Fruit fly (Drosophila melanogaster) whole organism, embryonic: ENCODE measurements around the gene bi.
A peak's percentile ranks its signal among the peaks of the same experiment; 100 is the strongest.

ENCODE experiments used
- Bgb ChIP-seq: fragments of 200-800 bp; sonication (Bioruptor generic); IDR thresholded peaks from 2 replicates; pipeline ENCODE4 v1.3.6; 2022; ENCODE audit warnings: missing biosample characterization, missing genetic modification characterization; ENCODE audit not compliant: partially characterized antibody
- Bteb2 ChIP-seq: fragments of 200-800 bp; sonication (Bioruptor generic); optimal IDR thresholded peaks from 2 replicates; lab custom pipeline; 2016; ENCODE audit warnings: missing biosample characterization, missing genetic modification characterization
- CG10321 ChIP-seq: fragments of 200-800 bp; sonication (Bioruptor generic); IDR thresholded peaks from 2 replicates; pipeline ENCODE4 v1.3.6; 2022; ENCODE audit warnings: missing biosample characterization, missing genetic modification characterization
- CG15479 ChIP-seq: fragments of 200-800 bp; sonication (Bioruptor generic); optimal IDR thresholded peaks from 3 replicates; lab custom pipeline; 2019; ENCODE audit warnings: missing biosample characterization, mild to moderate bottlenecking, missing genetic modification characterization, moderate library complexity
- CG17361 ChIP-seq: fragments of 200-800 bp; sonication (Bioruptor generic); IDR thresholded peaks from 3 replicates; pipeline ENCODE4 v1.3.6; 2022; ENCODE audit warnings: missing biosample characterization, missing genetic modification characterization
- CG4282 ChIP-seq: fragments of 200-800 bp; sonication (Bioruptor generic); optimal IDR thresholded peaks from 2 replicates; lab custom pipeline; 2016; ENCODE audit warnings: missing biosample characterization, missing genetic modification characterization
- CG4360 ChIP-seq: fragments of 200-800 bp; sonication (Bioruptor generic); IDR thresholded peaks from 2 replicates; pipeline ENCODE4 v1.3.6; 2022; ENCODE audit warnings: missing biosample characterization, missing genetic modification characterization
- CG8765 ChIP-seq: fragments of 200-800 bp; sonication (Bioruptor generic); IDR thresholded peaks from 2 replicates; pipeline ENCODE4 v1.3.6; 2022; ENCODE audit warnings: missing biosample characterization, missing genetic modification characterization
- CG9727 ChIP-seq: fragments of 200-800 bp; sonication (Bioruptor generic); optimal IDR thresholded peaks from 3 replicates; lab custom pipeline; 2017; ENCODE audit warnings: missing biosample characterization, mild to moderate bottlenecking, missing genetic modification characterization
- Dbx ChIP-seq: fragments of 200-800 bp; sonication (Bioruptor generic); IDR thresholded peaks from 3 replicates; pipeline ENCODE4 v1.3.6; 2022; ENCODE audit warnings: missing biosample characterization, missing genetic modification characterization
- Deaf1 ChIP-seq: fragments of 200-800 bp; optimal IDR thresholded peaks from 3 replicates; lab custom pipeline; 2019; ENCODE audit warnings: missing biosample characterization, mild to moderate bottlenecking, missing genetic modification characterization, moderate library complexity
- Dip2 ChIP-seq: fragments of 200-800 bp; sonication (Bioruptor generic); IDR thresholded peaks from 2 replicates; pipeline ENCODE4 v1.3.6; 2022; ENCODE audit warnings: missing biosample characterization, missing genetic modification characterization
- Drgx ChIP-seq: fragments of 200-800 bp; sonication (Bioruptor generic); IDR thresholded peaks from 2 replicates; pipeline ENCODE4 v1.3.6; 2022; ENCODE audit warnings: missing biosample characterization, missing genetic modification characterization
- Eip74EF ChIP-seq, 2 experiments: fragments of 200-800 bp in 1 of 2; fragments of >200 bp in 1 of 2; sonication (Bioruptor generic) in 1 of 2; optimal IDR thresholded peaks; 2 replicates each; lab custom pipeline; 2017 to 2019; ENCODE audit warnings: missing biosample characterization in 2 of 2, missing genetic modification characterization in 2 of 2, mild to moderate bottlenecking in 1 of 2, moderate library complexity in 1 of 2
- HHEX ChIP-seq: fragments of 200-800 bp; sonication (Bioruptor generic); optimal IDR thresholded peaks from 3 replicates; lab custom pipeline; 2017; ENCODE audit warnings: missing biosample characterization, mild to moderate bottlenecking, missing genetic modification characterization, missing genetic modification reagents
- Hmx ChIP-seq: fragments of 200-800 bp; sonication (Bioruptor generic); optimal IDR thresholded peaks from 2 replicates; lab custom pipeline; 2016; ENCODE audit warnings: missing biosample characterization, missing genetic modification characterization
- Hr78 ChIP-seq, 2 experiments: fragments of 200-800 bp in 1 of 2; fragments of >200 bp in 1 of 2; sonication (Bioruptor generic) in 1 of 2; optimal IDR thresholded peaks; 2 replicates each; lab custom pipeline; 2017 to 2019; ENCODE audit warnings: missing biosample characterization in 2 of 2, missing genetic modification characterization in 2 of 2, mild to moderate bottlenecking in 1 of 2, moderate library complexity in 1 of 2
- Jarid2 ChIP-seq: fragments of 200-800 bp; sonication (Bioruptor generic); optimal IDR thresholded peaks from 3 replicates; lab custom pipeline; 2017; ENCODE audit warnings: mild to moderate bottlenecking, missing biosample characterization, missing genetic modification reagents, missing genetic modification characterization
- Kr ChIP-seq: fragments of 200-800 bp; sonication (Bioruptor generic); optimal IDR thresholded peaks from 2 replicates; lab custom pipeline; 2017; ENCODE audit warnings: missing biosample characterization, mild to moderate bottlenecking, missing genetic modification characterization
- Lhr ChIP-seq: fragments of 200-800 bp; sonication (Bioruptor generic); optimal IDR thresholded peaks from 3 replicates; lab custom pipeline; 2017; ENCODE audit warnings: mild to moderate bottlenecking, missing biosample characterization, missing genetic modification reagents, missing genetic modification characterization
- Opbp ChIP-seq: fragments of 200-800 bp; sonication (Bioruptor generic); IDR thresholded peaks from 3 replicates; pipeline ENCODE4 v1.3.6; 2022; ENCODE audit warnings: missing biosample characterization, missing genetic modification characterization; ENCODE audit not compliant: partially characterized antibody
- Rfx ChIP-seq: fragments of 200-800 bp; sonication (Bioruptor generic); IDR thresholded peaks from 2 replicates; pipeline ENCODE4 v1.3.6; 2022; ENCODE audit warnings: missing biosample characterization, missing genetic modification characterization
- Sox100B ChIP-seq: fragments of 200-800 bp; sonication (Bioruptor generic); optimal IDR thresholded peaks from 3 replicates; lab custom pipeline; 2018; ENCODE audit warnings: missing biosample characterization, mild to moderate bottlenecking, missing genetic modification characterization
- Stat92E ChIP-seq, 3 experiments: fragments of >200 bp in 2 of 3; fragments of 200-800 bp in 1 of 3; sonication (Bioruptor generic) in 1 of 3; optimal IDR thresholded peaks; 2 replicates each; lab custom pipeline; 2017 to 2019; ENCODE audit warnings: missing biosample characterization in 3 of 3, missing genetic modification characterization in 3 of 3, mild to moderate bottlenecking in 1 of 3, moderate library complexity in 1 of 3
- ara ChIP-seq: fragments of 200-800 bp; sonication (Bioruptor generic); IDR thresholded peaks from 2 replicates; pipeline ENCODE4 v1.3.6; 2022; ENCODE audit warnings: missing biosample characterization, missing genetic modification characterization
- bbx ChIP-seq: fragments of 200-800 bp; sonication (Bioruptor generic); IDR thresholded peaks from 2 replicates; pipeline ENCODE4 v1.3.6; 2022; ENCODE audit warnings: missing biosample characterization, missing genetic modification characterization; ENCODE audit not compliant: partially characterized antibody
- bowl ChIP-seq: fragments of 200-800 bp; sonication (Bioruptor generic); IDR thresholded peaks from 2 replicates; pipeline ENCODE4 v1.3.6; 2022; ENCODE audit warnings: missing biosample characterization, missing genetic modification characterization
- cg ChIP-seq: fragments of 200-800 bp; sonication (Bioruptor generic); optimal IDR thresholded peaks from 3 replicates; lab custom pipeline; 2019; ENCODE audit warnings: missing biosample characterization, mild to moderate bottlenecking, missing genetic modification characterization, moderate library complexity
- chif ChIP-seq, 2 experiments: fragments of 200-800 bp; sonication (Bioruptor generic); optimal IDR thresholded peaks; 3 replicates each; lab custom pipeline; 2016; ENCODE audit warnings: missing biosample characterization in 2 of 2, missing genetic modification characterization in 2 of 2
- chinmo ChIP-seq: fragments of 200-800 bp; sonication (Bioruptor generic); IDR thresholded peaks from 4 replicates; pipeline ENCODE4 v1.3.6; 2022; ENCODE audit warnings: missing biosample characterization, missing genetic modification characterization; ENCODE audit not compliant: partially characterized antibody
- chn ChIP-seq: fragments of 200-800 bp; sonication (Bioruptor generic); optimal IDR thresholded peaks from 2 replicates; lab custom pipeline; 2016; ENCODE audit warnings: missing biosample characterization, missing genetic modification characterization
- ems ChIP-seq: fragments of 200-800 bp; sonication (Bioruptor generic); optimal IDR thresholded peaks from 3 replicates; lab custom pipeline; 2016; ENCODE audit warnings: missing biosample characterization, missing genetic modification characterization
- eyg ChIP-seq: fragments of 200-800 bp; sonication (Bioruptor generic); optimal IDR thresholded peaks from 3 replicates; lab custom pipeline; 2016; ENCODE audit warnings: missing biosample characterization, missing genetic modification characterization
- fd64A ChIP-seq: fragments of 200-800 bp; sonication (Bioruptor generic); optimal IDR thresholded peaks from 3 replicates; lab custom pipeline; 2018; ENCODE audit warnings: missing biosample characterization, mild to moderate bottlenecking, missing genetic modification characterization
- gcm ChIP-seq: fragments of 200-800 bp; sonication (Bioruptor generic); optimal IDR thresholded peaks from 2 replicates; lab custom pipeline; 2019; ENCODE audit warnings: missing biosample characterization, mild to moderate bottlenecking, missing genetic modification characterization, moderate library complexity
- her ChIP-seq: fragments of 200-800 bp; sonication (Bioruptor generic); optimal IDR thresholded peaks from 2 replicates; lab custom pipeline; 2016; ENCODE audit warnings: missing biosample characterization, missing genetic modification characterization
- hth ChIP-seq: fragments of >200 bp; optimal IDR thresholded peaks from 2 replicates; lab custom pipeline; 2017; ENCODE audit warnings: inconsistent platforms
- lab ChIP-seq: fragments of 200-800 bp; sonication (Bioruptor generic); optimal IDR thresholded peaks from 3 replicates; lab custom pipeline; 2017; ENCODE audit warnings: missing biosample characterization, missing genetic modification characterization, mild to moderate bottlenecking, moderate library complexity, missing genetic modification reagents
- nmo ChIP-seq: fragments of 200-800 bp; sonication (Bioruptor generic); optimal IDR thresholded peaks from 2 replicates; lab custom pipeline; 2018; ENCODE audit warnings: missing biosample characterization, mild to moderate bottlenecking, missing genetic modification characterization, moderate library complexity
- oc ChIP-seq: fragments of 200-800 bp; sonication (Bioruptor generic); optimal IDR thresholded peaks from 2 replicates; lab custom pipeline; 2018; ENCODE audit warnings: missing biosample characterization, mild to moderate bottlenecking, missing genetic modification characterization, moderate library complexity
- odd ChIP-seq: fragments of 200-800 bp; sonication (Bioruptor generic); optimal IDR thresholded peaks from 2 replicates; lab custom pipeline; 2017; ENCODE audit warnings: missing biosample characterization, mild to moderate bottlenecking, missing genetic modification characterization
- rib ChIP-seq: fragments of 200-800 bp; sonication (Bioruptor generic); IDR thresholded peaks from 2 replicates; pipeline ENCODE4 v1.3.6; 2022; ENCODE audit warnings: missing biosample characterization, missing genetic modification characterization
- so ChIP-seq: fragments of 200-800 bp; sonication (Bioruptor generic); IDR thresholded peaks from 3 replicates; pipeline ENCODE4 v1.3.6; 2022; ENCODE audit warnings: missing biosample characterization, missing genetic modification characterization
- sug ChIP-seq: fragments of 200-800 bp; optimal IDR thresholded peaks from 2 replicates; lab custom pipeline; 2019; ENCODE audit warnings: missing biosample characterization, mild to moderate bottlenecking, missing genetic modification characterization, moderate library complexity
- ttk ChIP-seq: fragments of 200-800 bp; sonication (Bioruptor generic); IDR thresholded peaks from 2 replicates; pipeline ENCODE4 v2.1.2; 2022; ENCODE audit warnings: missing biosample characterization, missing genetic modification characterization
- vfl ChIP-seq: fragments of 200-800 bp; sonication (Bioruptor generic); optimal IDR thresholded peaks from 2 replicates; lab custom pipeline; 2016; ENCODE audit warnings: missing biosample characterization, missing genetic modification characterization
- vvl ChIP-seq: fragments of 200-800 bp; sonication (Bioruptor generic); IDR thresholded peaks from 2 replicates; pipeline ENCODE4 v1.3.6; 2022; ENCODE audit warnings: missing biosample characterization, missing genetic modification characterization
- wor ChIP-seq: fragments of 200-800 bp; sonication (Bioruptor generic); IDR thresholded peaks from 2 replicates; pipeline ENCODE4 v1.3.6; 2022; ENCODE audit warnings: missing biosample characterization, missing genetic modification characterization
- yki ChIP-seq: fragments of >200 bp; optimal IDR thresholded peaks from 3 replicates; lab custom pipeline; 2018

Gene bi

dm6 chrX:4425016-4425415 is 12.4 kb downstream of the bi start (continued):
- TF ChIP-seq CG17361 (GFP tag; lab: Robert Waterston, UW) (no peak), wor (GFP tag; lab: Robert Waterston, UW) (no peak), CG15479 (GFP tag; lab: Kevin White, UChicago) (peak; percentile 23), HHEX (no peak), Drgx (0 out of 2 replicates have a peak, but pooled peaks have one; percentile 13), Bgb (peak; percentile 19; the same call in 1 of the 2 replicates), Opbp (peak; percentile 41; the same call in 1 of the 3 replicates), CG4282 (GFP tag; lab: Kevin White, UChicago) (no peak), CG10321 (GFP tag; lab: Robert Waterston, UW) (peak; percentile 95), ems (GFP tag; lab: Kevin White, UChicago) (no peak), Dip2 (GFP tag; lab: Robert Waterston, UW) (peak; percentile 8; the same call in 1 of the 2 replicates), Eip74EF (GFP tag; optimal IDR thresholded peaks at IDR 0.05; lab: Kevin White, UChicago) (peak in 1 of 2 experiments; percentile 45), cg (GFP tag; lab: Kevin White, UChicago) (peak; percentile 100), CG9727 (GFP tag; lab: Kevin White, UChicago) (no peak), hth (lab: Kevin White, UChicago) (no peak), yki (lab: Kevin White, UChicago) (peak; percentile 50), lab (no peak), sug (tag; lab: Kevin White, UChicago) (peak; percentile 39), odd (GFP tag; lab: Kevin White, UChicago) (no peak), Sox100B (GFP tag; lab: Kevin White, UChicago) (no peak), Hr78 (GFP tag; optimal IDR thresholded peaks at IDR 0.05; lab: Kevin White, UChicago) (peak in 1 of 2 experiments; percentile 35), ara (GFP tag; lab: Robert Waterston, UW) (no peak), bowl (GFP tag; lab: Robert Waterston, UW) (no peak), Rfx (no peak)

DNA sequence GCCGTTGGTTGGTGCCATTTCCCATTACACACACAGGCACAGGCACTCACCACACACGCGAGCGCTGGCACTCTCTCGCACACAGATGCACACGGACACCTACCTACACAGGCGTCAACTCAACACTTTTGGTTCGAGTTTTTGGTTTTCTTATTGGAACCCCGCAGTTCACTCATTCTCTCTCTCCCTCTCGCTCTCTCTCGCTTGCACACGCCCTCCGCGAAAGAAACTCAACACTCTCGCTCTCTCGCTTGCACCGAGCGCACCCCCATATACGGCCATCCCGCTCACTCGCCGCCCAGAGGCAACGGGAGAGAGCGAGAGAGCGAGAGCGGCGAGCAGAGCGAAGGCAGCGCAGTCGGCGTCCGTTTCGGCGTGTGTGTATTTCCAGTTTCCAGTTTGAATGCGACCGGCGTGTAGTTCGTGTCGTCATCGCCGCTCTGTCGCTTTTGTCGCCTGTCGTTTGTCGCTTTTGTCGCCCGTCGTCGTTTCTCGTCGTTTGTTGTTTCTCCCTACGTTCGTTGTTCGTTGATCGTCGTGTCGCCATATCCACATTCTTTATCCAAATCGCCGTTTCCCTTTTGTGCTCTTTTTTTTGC is 14.2 kb downstream of the bi start:
- TF ChIP-seq bbx (GFP tag; lab: Robert Waterston, UW) (peak; percentile 43), CG4360 (GFP tag; lab: Robert Waterston, UW) (peak; percentile 36), gcm (GFP tag; lab: Kevin White, UChicago) (peak; percentile 45), her (GFP tag; lab: Kevin White, UChicago) (peak; percentile 13), oc (tag; lab: Kevin White, UChicago) (peak; percentile 35), Hmx (GFP tag; lab: Kevin White, UChicago) (no peak), chn (GFP tag; lab: Kevin White, UChicago) (peak; percentile 32), vfl (GFP tag; lab: Kevin White, UChicago) (no peak), Deaf1 (tag; lab: Kevin White, UChicago) (peak; percentile 77), Bteb2 (no peak), Dbx (0 out of 3 replicates have a peak, but pooled peaks have one; percentile 9), ttk (GFP tag; lab: Robert Waterston, UW) (no peak), Lhr (GFP tag; lab: Kevin White, UChicago) (no peak), vvl (GFP tag; lab: Robert Waterston, UW) (0 out of 2 replicates have a peak, but pooled peaks have one; percentile 45), fd64A (GFP tag; lab: Kevin White, UChicago) (no peak), nmo (peak; percentile 44), Stat92E (GFP tag; optimal IDR thresholded peaks at IDR 0.05; lab: Kevin White, UChicago) (peak in 1 of 3 experiments; percentile 36), CG10321 (GFP tag; lab: Robert Waterston, UW) (peak; percentile 97), chif (GFP tag; optimal IDR thresholded peaks at IDR 0.05; lab: Kevin White, UChicago) (peak in 1 of 2 experiments; percentile 3), Jarid2 (peak; percentile 86), so (GFP tag; lab: Robert Waterston, UW) (0 out of 3 replicates have a peak, but pooled peaks have one; percentile 45), rib (GFP tag; lab: Robert Waterston, UW) (0 out of 2 replicates have a peak, but pooled peaks have one; percentile 35), CG8765 (peak; percentile 68; the same call in 1 of the 2 replicates), chinmo (GFP tag; lab: Robert Waterston, UW) (peak; percentile 78; the same call in 3 of the 4 replicates), Kr (GFP tag; lab: Kevin White, UChicago) (peak; percentile 3), eyg (peak; percentile 16)
